Fruit fly (Drosophila melanogaster) whole organism, embryonic: ENCODE measurements around the gene Atg5.

ENCODE experiments used
- Adf1 ChIP-seq: fragments of 200-800 bp; sonication (Bioruptor generic); IDR thresholded peaks from 2 replicates; pipeline ENCODE4 v1.3.6; 2022; ENCODE audit warnings: missing biosample characterization, missing genetic modification characterization
- BEAF-32 ChIP-seq: fragments of 200-800 bp; sonication (Bioruptor generic); optimal IDR thresholded peaks from 3 replicates; lab custom pipeline; 2017; ENCODE audit warnings: missing biosample characterization, missing genetic modification characterization, mild to moderate bottlenecking, moderate library complexity, missing genetic modification reagents
- CG10959 ChIP-seq: fragments of 200-800 bp; sonication (Bioruptor generic); IDR thresholded peaks from 2 replicates; pipeline ENCODE4 v1.3.6; 2022; ENCODE audit warnings: missing biosample characterization, missing genetic modification characterization
- CG14050 ChIP-seq: fragments of 200-800 bp; sonication (Bioruptor generic); IDR thresholded peaks from 3 replicates; pipeline ENCODE4 v1.3.6; 2022; ENCODE audit warnings: missing biosample characterization, missing genetic modification characterization
- CG14965 ChIP-seq: fragments of 200-800 bp; sonication (Bioruptor generic); optimal IDR thresholded peaks from 2 replicates; lab custom pipeline; 2016; ENCODE audit warnings: missing biosample characterization, missing genetic modification characterization, borderline replicate concordance
- CG1647 ChIP-seq: fragments of 200-800 bp; sonication (Bioruptor generic); optimal IDR thresholded peaks from 3 replicates; lab custom pipeline; 2016; ENCODE audit warnings: missing biosample characterization, missing genetic modification characterization
- CG17802 ChIP-seq: fragments of 200-800 bp; sonication (Bioruptor generic); optimal IDR thresholded peaks from 2 replicates; lab custom pipeline; 2018; ENCODE audit warnings: missing biosample characterization, mild to moderate bottlenecking, missing genetic modification characterization, moderate library complexity
- CG18599 ChIP-seq: fragments of 200-800 bp; sonication (Bioruptor generic); optimal IDR thresholded peaks from 3 replicates; lab custom pipeline; 2017; ENCODE audit warnings: missing biosample characterization, missing genetic modification characterization, mild to moderate bottlenecking, moderate library complexity, missing genetic modification reagents
- CG33557 ChIP-seq: fragments of 200-800 bp; sonication (Bioruptor generic); optimal IDR thresholded peaks from 2 replicates; lab custom pipeline; 2019; ENCODE audit warnings: missing biosample characterization, mild to moderate bottlenecking, missing genetic modification characterization, moderate library complexity
- CG34224 ChIP-seq: fragments of 200-800 bp; sonication (Bioruptor generic); IDR thresholded peaks from 3 replicates; pipeline ENCODE4 v1.3.6; 2022; ENCODE audit warnings: missing biosample characterization, missing genetic modification characterization; ENCODE audit not compliant: partially characterized antibody
- CG3726 ChIP-seq: fragments of 200-800 bp; sonication (Bioruptor generic); IDR thresholded peaks from 3 replicates; pipeline ENCODE4, ENCODE4 v1.3.6; 2022; ENCODE audit warnings: missing biosample characterization, missing genetic modification characterization
- CG5180 ChIP-seq: fragments of 200-800 bp; sonication (Bioruptor generic); optimal IDR thresholded peaks from 3 replicates; lab custom pipeline; 2017; ENCODE audit warnings: missing biosample characterization, missing genetic modification characterization, mild to moderate bottlenecking, moderate library complexity, missing genetic modification reagents
- CG6654 ChIP-seq: fragments of 200-800 bp; sonication (Bioruptor generic); optimal IDR thresholded peaks from 2 replicates; lab custom pipeline; 2017; ENCODE audit warnings: missing biosample characterization, mild to moderate bottlenecking, missing genetic modification characterization
- CG6689 ChIP-seq: fragments of 200-800 bp; sonication (Bioruptor generic); IDR thresholded peaks from 2 replicates; pipeline ENCODE4 v1.3.6; 2022; ENCODE audit warnings: missing biosample characterization, missing genetic modification characterization
- CG6765 ChIP-seq: fragments of 200-800 bp; sonication (Bioruptor generic); optimal IDR thresholded peaks from 3 replicates; lab custom pipeline; 2017; ENCODE audit warnings: missing biosample characterization, mild to moderate bottlenecking, missing genetic modification characterization
- CG7928 ChIP-seq: fragments of 200-800 bp; sonication (Bioruptor generic); optimal IDR thresholded peaks from 2 replicates; lab custom pipeline; 2017; ENCODE audit warnings: missing biosample characterization, mild to moderate bottlenecking, missing genetic modification characterization
- CG8478 ChIP-seq: fragments of >200 bp; optimal IDR thresholded peaks from 2 replicates; lab custom pipeline; 2018
- D19A ChIP-seq: fragments of 200-800 bp; optimal IDR thresholded peaks from 3 replicates; lab custom pipeline; 2019; ENCODE audit warnings: missing biosample characterization, mild to moderate bottlenecking, missing genetic modification characterization, moderate library complexity
- Elba2 ChIP-seq: fragments of 200-800 bp; sonication (Bioruptor generic); optimal IDR thresholded peaks from 3 replicates; lab custom pipeline; 2016; ENCODE audit warnings: missing biosample characterization, missing genetic modification characterization
- H2.0 ChIP-seq: fragments of 200-800 bp; sonication (Bioruptor generic); IDR thresholded peaks from 2 replicates; pipeline ENCODE4 v1.3.6; 2022; ENCODE audit warnings: missing biosample characterization, missing genetic modification characterization
- HLH4C ChIP-seq: fragments of 200-800 bp; sonication (Bioruptor generic); IDR thresholded peaks from 3 replicates; pipeline ENCODE4 v1.3.6; 2022; ENCODE audit warnings: missing biosample characterization, missing genetic modification characterization; ENCODE audit not compliant: partially characterized antibody
- HLHmδ ChIP-seq: fragments of 200-800 bp; sonication (Bioruptor generic); optimal IDR thresholded peaks from 2 replicates; lab custom pipeline; 2018; ENCODE audit warnings: missing biosample characterization, mild to moderate bottlenecking, missing genetic modification characterization, moderate library complexity
- MBD-R2 ChIP-seq: fragments of 200-800 bp; sonication (Bioruptor generic); IDR thresholded peaks from 2 replicates; pipeline ENCODE4 v1.3.6; 2022; ENCODE audit warnings: missing biosample characterization, missing genetic modification characterization
- MESR4 ChIP-seq: fragments of 200-800 bp; sonication (Bioruptor generic); optimal IDR thresholded peaks from 2 replicates; lab custom pipeline; 2018; ENCODE audit warnings: missing biosample characterization, mild to moderate bottlenecking, missing genetic modification characterization, moderate library complexity
- Nf-YB ChIP-seq: fragments of 200-800 bp; sonication (Bioruptor generic); optimal IDR thresholded peaks from 3 replicates; lab custom pipeline; 2019; ENCODE audit warnings: missing biosample characterization, mild to moderate bottlenecking, missing genetic modification characterization, moderate library complexity
- ase ChIP-seq: fragments of 200-800 bp; sonication (Bioruptor generic); IDR thresholded peaks from 3 replicates; pipeline ENCODE4 v1.3.6; 2022; ENCODE audit warnings: missing biosample characterization, missing genetic modification characterization
- br ChIP-seq: fragments of >200 bp; optimal IDR thresholded peaks from 2 replicates; lab custom pipeline; 2017
- chn ChIP-seq: fragments of 200-800 bp; sonication (Bioruptor generic); optimal IDR thresholded peaks from 2 replicates; lab custom pipeline; 2016; ENCODE audit warnings: missing biosample characterization, missing genetic modification characterization
- croc ChIP-seq: fragments of 200-800 bp; sonication (Bioruptor generic); conservative IDR thresholded peaks from 3 replicates; pipeline ENCODE4 v1.3.6; 2022; ENCODE audit warnings: missing biosample characterization, missing genetic modification characterization
- crol ChIP-seq: fragments of 200-800 bp; sonication (Bioruptor generic); IDR thresholded peaks from 2 replicates; pipeline ENCODE4 v1.3.6; 2022; ENCODE audit warnings: missing biosample characterization, missing genetic modification characterization
- crp ChIP-seq, 2 experiments: fragments of 200-800 bp; sonication (Bioruptor generic); optimal IDR thresholded peaks; 2 replicates in 1 of 2; 3 replicates in 1 of 2; lab custom pipeline; 2017; ENCODE audit warnings: missing biosample characterization in 2 of 2, missing genetic modification characterization in 2 of 2, mild to moderate bottlenecking in 1 of 2, moderate library complexity in 1 of 2
- da ChIP-seq: fragments of 200-800 bp; sonication (Bioruptor generic); optimal IDR thresholded peaks from 2 replicates; lab custom pipeline; 2016; ENCODE audit warnings: missing biosample characterization, missing genetic modification characterization
- en ChIP-seq: fragments of 200-800 bp; sonication (Bioruptor generic); optimal IDR thresholded peaks from 2 replicates; lab custom pipeline; 2016; ENCODE audit warnings: missing biosample characterization, missing genetic modification characterization
- gcm2 ChIP-seq: fragments of 200-800 bp; sonication (Bioruptor generic); optimal IDR thresholded peaks from 2 replicates; lab custom pipeline; 2016; ENCODE audit warnings: missing biosample characterization, missing genetic modification characterization
- gfzf ChIP-seq: fragments of 200-800 bp; sonication (Bioruptor generic); optimal IDR thresholded peaks from 2 replicates; lab custom pipeline; 2016; ENCODE audit warnings: missing biosample characterization, mild to moderate bottlenecking, missing genetic modification characterization, moderate library complexity
- gsb-n ChIP-seq: fragments of 200-800 bp; sonication (Bioruptor generic); optimal IDR thresholded peaks from 3 replicates; lab custom pipeline; 2018; ENCODE audit warnings: missing biosample characterization, mild to moderate bottlenecking, missing genetic modification characterization
- h ChIP-seq: fragments of >200 bp; optimal IDR thresholded peaks from 2 replicates; lab custom pipeline; 2017
- hkb ChIP-seq, 2 experiments: fragments of 200-800 bp in 1 of 2; fragments of >200 bp in 1 of 2; sonication (Bioruptor generic) in 1 of 2; IDR thresholded peaks in 1 of 2; optimal IDR thresholded peaks in 1 of 2; 2 replicates each; pipeline versions ENCODE4 v1.3.6 to Lab custom; 2017 to 2022; ENCODE audit warnings: missing biosample characterization in 1 of 2, missing genetic modification characterization in 1 of 2
- klu ChIP-seq: fragments of 200-800 bp; sonication (Bioruptor generic); IDR thresholded peaks from 2 replicates; pipeline ENCODE4 v1.3.6; 2022; ENCODE audit warnings: missing biosample characterization, missing genetic modification characterization
- lbe ChIP-seq: fragments of 200-800 bp; sonication (Bioruptor generic); optimal IDR thresholded peaks from 2 replicates; lab custom pipeline; 2016; ENCODE audit warnings: missing biosample characterization, mild to moderate bottlenecking, missing genetic modification characterization
- mirr ChIP-seq: fragments of 200-800 bp; sonication (Bioruptor generic); optimal IDR thresholded peaks from 3 replicates; lab custom pipeline; 2018; ENCODE audit warnings: missing biosample characterization, mild to moderate bottlenecking, missing genetic modification characterization
- otp ChIP-seq: fragments of 200-800 bp; sonication (Bioruptor generic); IDR thresholded peaks from 3 replicates; pipeline ENCODE4, ENCODE4 v1.3.6; 2022; ENCODE audit warnings: missing biosample characterization, missing genetic modification characterization
- pb ChIP-seq: fragments of 200-800 bp; sonication (Bioruptor generic); optimal IDR thresholded peaks from 3 replicates; lab custom pipeline; 2016; ENCODE audit warnings: missing biosample characterization, missing genetic modification characterization
- phol ChIP-seq: fragments of 200-800 bp; sonication (Bioruptor generic); optimal IDR thresholded peaks from 3 replicates; lab custom pipeline; 2018; ENCODE audit warnings: missing biosample characterization, mild to moderate bottlenecking, missing genetic modification characterization, moderate library complexity
- pros ChIP-seq: fragments of 200-800 bp; sonication (Bioruptor generic); optimal IDR thresholded peaks from 3 replicates; lab custom pipeline; 2019; ENCODE audit warnings: missing biosample characterization, mild to moderate bottlenecking, missing genetic modification characterization, moderate library complexity
- rib ChIP-seq: fragments of 200-800 bp; sonication (Bioruptor generic); IDR thresholded peaks from 2 replicates; pipeline ENCODE4 v1.3.6; 2022; ENCODE audit warnings: missing biosample characterization, missing genetic modification characterization
- seq ChIP-seq: fragments of 200-800 bp; sonication (Bioruptor generic); IDR thresholded peaks from 2 replicates; pipeline ENCODE4 v1.3.6; 2022; ENCODE audit warnings: missing biosample characterization, missing genetic modification characterization
- sim ChIP-seq: fragments of 200-800 bp; sonication (Bioruptor generic); IDR thresholded peaks from 2 replicates; pipeline ENCODE4 v1.3.6; 2022; ENCODE audit warnings: missing biosample characterization, missing genetic modification characterization
- slou ChIP-seq: fragments of 200-800 bp; sonication (Bioruptor generic); optimal IDR thresholded peaks from 3 replicates; lab custom pipeline; 2016; ENCODE audit warnings: missing biosample characterization, missing genetic modification characterization

The Atg5 gene

dm6 chrX:7336121-7336961 lies 12.8 kb upstream of the Atg5 start (continued):
- no peak for TF ChIP-seq br (lab: Kevin White, UChicago)
- peak; percentile 97 for TF ChIP-seq CG6654
- peak; percentile 89 for TF ChIP-seq en (GFP tag; lab: Kevin White, UChicago)
- no peak for TF ChIP-seq HLHmδ (GFP tag; lab: Kevin White, UChicago)
- TF ChIP-seq H2.0 (GFP tag; lab: Robert Waterston, UW), result peak; percentile 77
- TF ChIP-seq crol (GFP tag; lab: Robert Waterston, UW), result peak; percentile 94
- peak; percentile 56 for TF ChIP-seq CG14965 (GFP tag; lab: Kevin White, UChicago)
- TF ChIP-seq CG6765 (GFP tag; lab: Kevin White, UChicago), result peak; percentile 78
- TF ChIP-seq MESR4, result peak; percentile 37
- TF ChIP-seq pb (GFP tag; lab: Kevin White, UChicago), result peak; percentile 78
- peak; percentile 83 for TF ChIP-seq gcm2
- TF ChIP-seq CG5180 (GFP tag; lab: Kevin White, UChicago), result peak; percentile 78
- no peak for TF ChIP-seq pros (GFP tag; lab: Kevin White, UChicago)
- peak; percentile 87 for TF ChIP-seq croc (GFP tag; lab: Robert Waterston, UW)
- peak; percentile 92 for TF ChIP-seq CG6689
- peak; percentile 93 for TF ChIP-seq gsb-n
- TF ChIP-seq h (lab: Kevin White, UChicago), result no peak
- peak; percentile 29 for TF ChIP-seq slou (GFP tag; lab: Kevin White, UChicago)
- TF ChIP-seq crp (GFP tag; optimal IDR thresholded peaks at IDR 0.05; lab: Kevin White, UChicago), result peak in 1 of 2 experiments; percentile 49
- TF ChIP-seq CG17802 (tag; lab: Kevin White, UChicago), result peak; percentile 80
- peak; percentile 90 for TF ChIP-seq CG18599 (GFP tag; lab: Kevin White, UChicago)
- peak; percentile 30 for TF ChIP-seq CG7928 (GFP tag; lab: Kevin White, UChicago)
- peak; percentile 83 for TF ChIP-seq CG10959 (GFP tag; lab: Robert Waterston, UW)
- TF ChIP-seq CG14050 (GFP tag; lab: Robert Waterston, UW), result peak; percentile 79
- TF ChIP-seq lbe, result no peak
- peak; percentile 55 for TF ChIP-seq mirr (GFP tag; lab: Kevin White, UChicago)
- TF ChIP-seq CG3726 (GFP tag; lab: Robert Waterston, UW), result peak; percentile 83; the same call in 2 of the 3 replicates
- TF ChIP-seq chn (GFP tag; lab: Kevin White, UChicago), result peak; percentile 89
- TF ChIP-seq Adf1 (GFP tag; lab: Robert Waterston, UW), result no peak
- peak; percentile 84 for TF ChIP-seq da
- peak; percentile 91 for TF ChIP-seq D19A (tag; lab: Kevin White, UChicago)
- peak; percentile 83 for TF ChIP-seq CG1647 (GFP tag; lab: Kevin White, UChicago)
- peak; percentile 85 for TF ChIP-seq seq (GFP tag; lab: Robert Waterston, UW)
- TF ChIP-seq klu (GFP tag; lab: Robert Waterston, UW), result peak; percentile 72; the same call in 1 of the 2 replicates
- peak; percentile 76 for TF ChIP-seq CG8478
- TF ChIP-seq HLH4C (GFP tag; lab: Robert Waterston, UW), result no peak
- TF ChIP-seq CG33557, result peak; percentile 87
- TF ChIP-seq rib (GFP tag; lab: Robert Waterston, UW), result peak; percentile 20; the same call in 1 of the 2 replicates
- TF ChIP-seq BEAF-32, result no peak
- TF ChIP-seq gfzf, result no peak
- peak; percentile 48; the same call in 1 of the 2 replicates for TF ChIP-seq MBD-R2
- peak; percentile 61; the same call in 1 of the 2 replicates for TF ChIP-seq sim (GFP tag; lab: Robert Waterston, UW)
- TF ChIP-seq CG34224 (GFP tag; lab: Robert Waterston, UW), result no peak
- TF ChIP-seq hkb (optimal IDR thresholded peaks at IDR 0.05; lab: Kevin White, UChicago), result no peak
- TF ChIP-seq hkb (GFP tag; IDR thresholded peaks at IDR 0.05; lab: Robert Waterston, UW), result peak; percentile 90
- no peak for TF ChIP-seq Elba2 (GFP tag; lab: Kevin White, UChicago)
- peak; percentile 79 for TF ChIP-seq Nf-YB (GFP tag; lab: Kevin White, UChicago)
- TF ChIP-seq otp, result peak; percentile 75
- TF ChIP-seq phol, result peak; percentile 96
- TF ChIP-seq ase, result peak; percentile 84
